Fruit fly (Drosophila melanogaster): ENCODE data around the gene CG15715.

DNA sequence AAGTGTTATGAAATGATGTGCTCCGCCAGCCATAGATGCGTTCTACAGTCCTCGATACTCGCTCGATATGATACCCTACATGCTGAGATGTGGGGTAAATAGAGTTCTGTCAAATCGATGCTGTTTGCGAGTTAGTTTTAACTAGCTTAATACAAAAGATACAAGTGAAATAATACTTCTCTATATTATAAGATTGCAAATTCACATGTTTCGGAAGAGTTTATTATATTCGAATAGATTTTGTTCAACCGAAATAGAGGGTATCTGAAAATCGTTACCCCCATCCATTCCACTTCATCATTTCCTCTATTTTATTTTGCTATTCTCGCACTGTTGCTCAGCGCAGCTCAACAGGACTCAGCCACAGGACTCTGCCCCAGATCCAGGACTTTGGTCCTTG, 43.0 kb downstream of the CG15715 start:
- no peak for TF ChIP-seq CG8478 (optimal IDR thresholded peaks at IDR 0.05)
- no peak for TF ChIP-seq CTCF (optimal IDR thresholded peaks at IDR 0.05)
